Worm (Caenorhabditis elegans) whole organism, early embryonic: ENCODE results near the gene col-133.

Experiments
- ama-1 ChIP-seq: fragments of 150-350 bp; optimal IDR thresholded peaks from 2 replicates; lab custom pipeline; 2014
- ceh-13 ChIP-seq: fragments of 200-800 bp; sonication (Bioruptor generic); optimal IDR thresholded peaks from 2 replicates; lab custom pipeline; 2018; ENCODE audit warnings: mild to moderate bottlenecking, missing genetic modification characterization, missing compliant biosample characterization
- ceh-36 ChIP-seq: sonication (generic microtip); optimal IDR thresholded peaks from 2 replicates; lab custom pipeline; 2016; ENCODE audit warnings: missing genetic modification characterization, inconsistent platforms, missing compliant biosample characterization
- ets-7 ChIP-seq: sonication (generic microtip); optimal IDR thresholded peaks from 2 replicates; lab custom pipeline; 2016; ENCODE audit warnings: missing genotype, missing genetic modification characterization, missing compliant biosample characterization
- flt-1 ChIP-seq: fragments of 200-800 bp; sonication (Bioruptor generic); IDR thresholded peaks from 2 replicates; pipeline ENCODE4 v1.3.6; 2022; ENCODE audit warnings: missing genetic modification characterization, missing compliant biosample characterization
- hmg-4 ChIP-seq: fragments of 200-800 bp; sonication (Bioruptor generic); optimal IDR thresholded peaks from 2 replicates; lab custom pipeline; 2018; ENCODE audit warnings: mild to moderate bottlenecking, missing genetic modification characterization, missing compliant biosample characterization
- scrt-1 ChIP-seq: fragments of 200-800 bp; sonication (Bioruptor generic); IDR thresholded peaks from 2 replicates; pipeline ENCODE4 v1.3.6; 2022; ENCODE audit warnings: missing genetic modification characterization, missing compliant biosample characterization
- tbx-11 ChIP-seq: fragments of 200-800 bp; sonication (Bioruptor generic); IDR thresholded peaks from 2 replicates; pipeline ENCODE4 v1.3.6; 2022; ENCODE audit warnings: missing genetic modification characterization, missing compliant biosample characterization
- tbx-37 ChIP-seq: fragments of 200-800 bp; sonication (Bioruptor generic); conservative IDR thresholded peaks from 2 replicates; pipeline ENCODE4 v1.3.6; 2022; ENCODE audit warnings: missing genetic modification reagents, missing genetic modification characterization, missing compliant biosample characterization
- tra-4 ChIP-seq: sonication (generic microtip); optimal IDR thresholded peaks from 2 replicates; lab custom pipeline; 2017; ENCODE audit warnings: missing genetic modification characterization, missing compliant biosample characterization

DNA sequence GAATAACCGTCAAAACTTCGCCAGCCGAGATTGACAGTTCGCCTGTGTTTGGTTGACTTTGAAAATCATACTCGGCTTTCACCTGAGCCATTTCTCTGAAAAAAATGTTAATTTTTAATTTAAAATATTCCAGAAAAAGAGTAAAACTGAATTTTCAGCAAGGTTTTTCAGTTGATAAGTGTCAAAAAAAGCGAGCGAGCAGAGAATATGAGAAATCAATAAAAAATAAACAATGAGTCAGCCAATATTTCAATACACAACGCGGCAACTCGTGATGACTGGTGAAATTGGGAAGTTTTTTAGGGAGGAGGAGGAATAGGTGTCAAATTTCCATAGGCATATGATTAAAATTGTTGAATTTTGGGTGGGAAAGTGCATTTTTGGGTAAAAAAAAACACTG lies 29.4 kb downstream of the col-133 start, which contains the start of gene lst-4:
- TF ChIP-seq ama-1 (lab: Kevin White, UChicago) (no peak), tbx-11 (no peak), ets-7 (no peak), tbx-37 (GFP tag; lab: Robert Waterston, UW) (no peak), tra-4 (no peak), flt-1 (GFP tag; lab: Robert Waterston, UW) (no peak), ceh-36 (tag; lab: Kevin White, UChicago) (no peak), scrt-1 (GFP tag; lab: Robert Waterston, UW) (no peak), hmg-4 (GFP tag; lab: Kevin White, UChicago) (no peak), ceh-13 (GFP tag; lab: Kevin White, UChicago) (no peak)
